Worm (Caenorhabditis elegans): ENCODE data around the gene R02C2.1.

DNA sequence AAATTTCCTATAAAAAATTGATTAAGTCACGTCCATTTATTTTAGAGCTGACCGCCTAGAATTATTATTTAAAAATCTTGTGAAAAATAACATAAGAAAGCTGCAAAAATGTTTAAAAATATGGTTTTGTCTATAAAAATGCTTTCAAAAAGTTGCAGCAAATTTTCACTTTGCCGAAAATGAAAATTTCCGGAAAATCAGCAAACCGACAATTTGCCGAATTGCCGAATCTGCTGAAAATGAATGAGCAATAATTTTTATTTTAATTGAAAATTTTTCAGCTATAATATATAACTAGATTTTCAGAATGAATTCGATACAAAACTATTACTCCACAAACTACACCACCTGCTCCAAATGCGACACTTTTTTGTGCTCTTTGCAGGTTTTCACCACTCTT is 21.1 kb downstream of the R02C2.1 start, which contains the start of gene srh-78:
- TF ChIP-seq fkh-10 (GFP tag; optimal IDR thresholded peaks at IDR 0.05) (no peak), pha-4 (tag; optimal IDR thresholded peaks at IDR 0.05) (no peak), nfya-1 (tag; optimal IDR thresholded peaks at IDR 0.05) (no peak), hlh-13 (GFP tag; optimal IDR thresholded peaks at IDR 0.05) (no peak), ceh-2 (tag; optimal IDR thresholded peaks at IDR 0.05) (no peak), tbx-2 (tag; optimal IDR thresholded peaks at IDR 0.05) (no peak), ztf-16 (tag; optimal IDR thresholded peaks at IDR 0.05) (no peak), ama-1 (optimal IDR thresholded peaks at IDR 0.05) (no peak), Y22D7AL.16 (tag; optimal IDR thresholded peaks at IDR 0.05) (no peak), unc-55 (GFP tag; optimal IDR thresholded peaks at IDR 0.05) (no peak)

All from whole organism, late embryonic.